Worm (Caenorhabditis elegans) whole organism, dauer: ENCODE measurements around the gene clc-22.

Source experiments
- unc-62 ChIP-seq: sonication (generic microtip); optimal IDR thresholded peaks from 2 replicates; lab custom pipeline; 2017; ENCODE audit warnings: missing biosample characterization, missing genetic modification reagents, missing genetic modification characterization

Gene clc-22

DNA sequence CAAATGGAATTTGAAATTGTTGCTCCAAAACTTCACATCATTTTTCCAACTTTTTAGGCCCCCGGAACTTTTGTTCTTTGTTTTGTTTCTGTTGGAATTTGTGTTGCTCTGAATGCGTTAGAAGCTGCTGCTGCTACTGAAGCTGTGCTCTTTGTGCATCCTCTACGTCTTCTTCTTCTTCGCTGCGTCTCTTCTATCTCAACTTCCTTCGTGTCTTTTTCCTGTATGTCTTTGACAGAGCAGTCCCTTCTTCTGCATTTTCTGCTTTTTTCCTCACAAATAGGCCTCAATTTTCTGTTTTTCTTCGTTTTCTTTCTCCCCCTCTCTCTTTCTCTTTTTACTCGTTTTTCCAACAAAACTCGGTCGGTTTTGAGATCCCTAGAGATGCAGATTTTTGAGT is 34.6 kb downstream of the clc-22 start:
- TF ChIP-seq unc-62, result no peak

DNA sequence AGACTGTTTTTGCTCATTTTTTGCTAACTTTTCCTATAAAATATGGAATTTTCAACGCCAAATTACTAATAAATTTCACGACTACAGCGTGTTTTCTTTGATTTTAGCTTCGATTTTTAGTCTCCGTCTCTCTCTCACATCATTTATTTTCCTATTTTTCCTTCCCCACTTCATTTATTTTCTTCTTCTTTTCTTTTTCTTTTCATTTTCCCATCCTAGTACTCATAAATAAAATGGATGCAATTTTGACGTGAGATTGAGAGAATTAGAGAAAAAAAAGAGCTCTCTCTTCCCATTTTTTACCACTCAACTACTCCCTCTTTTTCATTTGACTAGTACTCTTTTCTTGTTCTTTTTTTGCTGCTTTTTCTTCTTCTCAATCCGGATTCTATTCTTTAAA is 35.6 kb downstream of the clc-22 start:
- no peak for TF ChIP-seq unc-62

DNA sequence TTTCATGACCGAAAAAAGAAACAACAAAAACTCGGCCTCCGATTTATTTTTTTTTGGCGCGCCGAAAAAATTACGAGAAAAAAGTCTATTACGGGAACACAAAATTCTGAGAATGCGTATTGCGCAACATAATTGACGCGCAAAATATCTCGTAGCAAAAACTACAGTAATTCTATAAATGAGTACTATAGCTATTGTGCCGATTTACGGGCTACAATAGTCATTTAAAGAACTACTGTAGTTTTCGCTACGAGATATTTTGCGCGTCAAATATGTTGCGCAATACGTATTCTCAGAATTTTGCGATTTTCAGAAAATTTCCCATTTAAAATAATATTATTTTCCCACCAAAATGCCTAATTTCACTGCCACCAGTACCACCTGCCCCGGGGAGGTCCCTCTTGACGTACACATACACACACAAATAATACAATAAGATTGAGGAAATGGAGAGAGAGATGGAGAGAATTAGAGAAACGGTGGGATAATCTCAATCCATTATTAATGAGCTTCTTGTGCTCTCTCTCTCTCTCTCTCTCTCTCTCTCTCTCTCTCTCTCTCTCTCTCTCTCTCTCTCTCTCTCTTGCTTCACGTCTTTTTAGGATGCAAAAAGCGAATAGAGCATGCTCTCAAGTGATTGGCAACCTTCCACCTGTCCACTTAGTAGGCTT is 36.3 kb downstream of the clc-22 start:
- TF ChIP-seq unc-62, result no peak

DNA sequence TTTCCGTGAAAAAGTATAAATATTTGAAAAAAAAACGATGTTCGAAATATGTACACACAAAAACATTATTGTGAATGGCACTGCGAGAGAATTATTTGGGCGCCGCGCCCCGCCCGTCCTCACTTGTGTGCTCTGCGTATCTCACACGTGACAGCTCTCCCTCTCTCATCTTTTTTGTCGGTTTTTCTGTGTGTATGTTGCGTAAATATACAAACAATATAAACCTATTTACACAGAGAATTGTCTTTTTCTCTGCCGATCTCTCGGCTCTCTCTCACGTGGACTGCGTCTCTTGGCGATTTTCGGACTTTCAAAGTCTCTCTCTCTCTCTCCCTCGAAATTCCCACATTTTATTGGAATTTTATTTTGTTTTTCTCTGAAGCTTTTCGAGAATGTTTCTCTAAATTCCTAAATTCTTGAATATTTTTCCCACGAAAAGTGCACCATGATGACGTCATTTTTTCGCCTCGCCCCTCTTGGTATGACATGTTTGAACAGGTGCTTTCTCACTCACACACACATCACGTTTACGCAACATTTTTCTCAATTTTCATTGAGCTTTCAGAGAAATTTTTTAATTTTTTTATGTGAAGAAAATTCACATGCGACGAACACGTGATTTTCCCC is 37.1 kb downstream of the clc-22 start:
- TF ChIP-seq unc-62, result no peak

DNA sequence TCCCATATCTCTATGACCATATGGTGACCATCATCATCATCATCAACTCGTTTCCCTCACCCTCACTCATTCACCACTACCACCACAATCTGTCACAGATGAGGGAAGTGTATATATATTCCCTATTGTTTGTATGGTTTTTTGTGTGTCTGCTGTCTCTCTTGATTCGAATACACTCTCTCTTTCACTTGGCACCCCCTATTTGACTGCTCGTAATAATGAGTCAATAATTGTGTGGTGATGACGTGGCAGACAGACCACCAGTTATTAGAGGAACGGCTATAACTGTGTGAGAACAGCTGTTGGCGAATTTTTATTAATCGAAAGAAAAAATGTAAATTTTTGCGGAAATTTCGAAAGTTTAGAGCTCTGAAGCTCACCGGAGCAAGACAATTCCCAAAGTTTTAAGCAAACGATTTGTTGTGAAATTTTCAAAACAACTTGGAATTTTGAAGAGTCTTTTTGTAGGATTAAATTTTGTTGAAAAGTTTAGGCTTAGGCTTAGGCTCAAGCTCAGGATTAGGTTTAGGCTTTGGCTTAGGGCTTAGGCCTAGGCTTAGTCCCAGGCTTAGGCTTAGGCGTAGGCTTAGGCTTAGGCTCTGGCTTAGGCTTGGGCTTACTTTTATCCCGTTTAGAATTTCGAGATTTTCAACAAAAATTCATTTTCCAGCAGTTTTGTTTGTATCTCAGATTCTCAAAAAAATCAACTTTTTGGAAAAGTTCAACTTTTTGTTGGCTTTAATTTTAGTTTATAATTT is 38.2 kb downstream of the clc-22 start:
- no peak for TF ChIP-seq unc-62

DNA sequence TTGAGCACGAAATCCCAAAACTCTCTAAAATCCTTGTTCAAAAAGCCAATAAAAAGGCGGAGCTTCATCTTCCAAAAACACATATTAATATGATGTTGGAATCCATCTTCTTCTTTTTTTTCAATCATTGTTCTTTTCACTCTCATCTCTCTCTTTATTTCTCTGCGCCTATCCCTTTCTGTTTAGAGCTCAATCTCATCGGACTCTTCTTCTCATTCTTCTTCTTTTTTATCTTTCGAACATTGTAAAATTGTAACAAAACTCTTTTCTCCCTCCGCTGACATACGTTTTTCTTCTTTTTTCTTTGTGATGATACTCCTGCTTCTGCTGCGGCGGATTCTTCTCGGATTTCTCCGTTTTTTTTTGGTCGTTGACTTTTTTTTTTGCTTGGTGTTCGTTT is 39.1 kb downstream of the clc-22 start:
- no peak for TF ChIP-seq unc-62

DNA sequence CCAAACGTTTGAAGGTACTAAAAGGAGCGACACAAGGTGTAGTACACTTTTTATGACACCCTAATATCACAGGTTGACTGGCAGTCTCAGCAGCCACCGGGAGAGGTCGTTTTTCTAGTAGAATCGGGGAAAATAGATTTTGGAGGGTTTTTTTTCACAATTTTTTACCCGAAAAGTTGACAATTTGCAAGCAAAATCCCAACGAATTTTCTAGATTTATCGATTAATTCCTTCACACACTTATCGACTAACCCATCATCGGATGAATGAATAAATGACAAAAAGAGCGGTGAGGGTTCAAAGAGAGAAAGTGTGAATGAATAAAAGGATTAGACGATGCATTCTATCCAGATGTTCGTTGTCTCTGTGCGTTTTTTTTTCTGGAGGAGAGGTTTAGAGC is 39.9 kb downstream of the clc-22 start:
- TF ChIP-seq unc-62, result no peak

DNA sequence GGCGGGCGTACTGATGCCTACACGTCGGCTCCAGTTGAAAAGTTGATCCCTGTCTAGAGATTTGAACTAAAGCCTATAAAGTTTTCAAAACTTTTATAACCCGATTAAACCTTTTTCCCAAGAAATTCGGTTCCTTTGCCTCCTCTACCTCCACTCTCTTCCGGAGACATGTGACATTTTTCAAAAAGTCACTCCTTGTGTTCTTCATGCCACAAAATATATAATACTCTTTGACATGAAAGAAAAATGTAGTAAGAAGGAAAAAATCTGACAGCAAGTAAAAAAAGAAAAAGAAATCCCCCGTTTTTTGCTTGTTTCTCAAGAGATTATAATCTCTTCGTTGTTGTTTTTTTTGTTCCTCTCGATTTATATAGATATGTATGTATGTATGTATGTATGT is 41.0 kb downstream of the clc-22 start:
- no peak for TF ChIP-seq unc-62

DNA sequence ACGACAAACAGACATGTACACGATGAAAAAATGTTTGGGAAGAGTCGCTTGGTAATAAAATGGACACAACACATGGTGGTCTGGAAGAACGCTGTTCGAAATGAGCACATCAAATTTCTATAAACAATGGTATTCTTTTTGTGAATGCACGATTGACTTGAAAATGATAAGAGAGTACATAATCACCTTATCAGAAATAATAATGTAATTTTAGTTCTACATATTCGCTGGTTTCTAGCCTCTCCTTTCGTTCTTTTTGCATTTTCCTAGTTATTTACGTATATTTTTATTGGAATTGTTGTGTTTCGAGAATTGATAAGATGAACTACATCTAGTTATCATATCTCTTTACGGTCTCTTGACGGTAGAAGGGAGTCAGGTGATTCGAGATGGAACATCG is 41.9 kb downstream of the clc-22 start:
- TF ChIP-seq unc-62, result no peak

DNA sequence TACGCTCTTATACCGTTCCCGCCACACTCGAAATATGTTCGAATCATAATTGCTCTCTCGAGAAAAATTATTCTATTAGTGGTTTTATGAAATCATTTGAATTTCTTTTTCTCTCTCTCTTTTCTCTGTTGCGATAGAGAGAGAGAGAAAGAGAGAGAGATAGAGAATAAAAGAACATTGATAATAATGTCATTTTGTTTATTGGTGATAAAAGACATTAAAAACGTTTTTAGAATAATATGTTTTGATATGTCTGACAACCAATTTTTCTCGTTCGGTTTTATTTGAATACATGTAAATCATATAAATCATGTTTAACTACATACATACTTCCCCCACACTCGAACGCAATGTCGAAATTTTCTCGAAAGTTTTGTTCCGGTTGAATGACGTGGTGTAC is 42.9 kb downstream of the clc-22 start:
- no peak for TF ChIP-seq unc-62

DNA sequence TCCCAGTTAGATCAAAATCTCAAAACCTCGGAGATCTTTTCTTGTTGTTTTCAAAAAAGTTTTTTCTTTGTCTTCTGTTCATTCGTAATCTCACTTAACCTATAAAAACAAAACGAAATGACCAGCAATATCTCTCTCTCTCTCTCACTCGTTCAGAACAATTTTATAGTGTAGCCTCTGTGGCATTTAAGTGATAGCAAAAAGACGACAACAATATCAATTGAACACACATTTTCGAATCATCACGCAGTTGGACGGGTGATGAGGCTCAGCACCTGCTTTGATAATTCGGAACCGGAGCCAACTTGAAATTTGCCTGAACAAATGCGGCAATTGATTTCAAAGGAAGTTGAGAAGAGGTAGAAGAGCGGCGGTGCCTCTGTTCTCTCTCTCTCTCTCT is 43.5 kb downstream of the clc-22 start:
- TF ChIP-seq unc-62, result no peak

DNA sequence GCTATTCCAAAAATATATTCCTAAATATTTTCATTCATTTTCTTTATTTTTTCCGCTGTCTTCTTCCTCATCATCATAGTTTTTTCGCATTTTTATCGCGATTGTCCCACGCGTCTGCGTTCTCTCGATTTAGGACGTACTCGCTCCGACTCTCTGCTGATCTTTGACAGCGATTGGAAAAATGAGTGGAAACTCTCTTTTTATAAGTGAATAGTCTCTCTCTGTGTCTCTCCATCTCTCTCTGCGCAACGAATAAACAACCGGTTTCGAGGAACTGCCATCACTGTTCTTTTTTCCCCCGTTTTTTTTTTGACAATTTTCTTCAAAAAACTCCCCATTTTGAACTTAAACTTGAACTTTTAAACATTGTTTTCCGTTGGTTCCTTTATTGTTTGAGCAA is 44.5 kb downstream of the clc-22 start:
- TF ChIP-seq unc-62, result no peak

DNA sequence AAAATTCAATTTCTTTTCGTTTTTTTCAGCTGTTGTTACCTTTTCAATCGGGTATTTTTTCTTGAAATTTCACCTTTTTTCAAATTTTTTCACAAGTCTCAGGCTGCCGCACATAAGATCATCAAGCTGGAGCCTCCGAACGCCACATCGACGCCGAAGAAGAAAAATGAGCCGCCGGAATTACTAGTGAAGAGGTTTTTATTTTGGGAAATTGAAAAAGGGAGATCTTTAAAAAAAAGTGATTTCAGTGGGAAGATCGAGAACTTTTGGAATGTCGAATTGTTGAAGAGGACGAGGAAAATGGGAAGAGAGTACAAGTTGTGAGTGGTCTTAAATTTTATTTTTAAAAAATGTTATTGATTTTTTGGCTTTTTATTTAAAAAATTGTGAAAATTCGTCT is 45.8 kb downstream of the clc-22 start, which contains the start of gene sea-2:
Gene sea-2, plus strand, starts transcription at position 301 of the 400 bp plus-strand sequence.
- no peak for TF ChIP-seq unc-62

DNA sequence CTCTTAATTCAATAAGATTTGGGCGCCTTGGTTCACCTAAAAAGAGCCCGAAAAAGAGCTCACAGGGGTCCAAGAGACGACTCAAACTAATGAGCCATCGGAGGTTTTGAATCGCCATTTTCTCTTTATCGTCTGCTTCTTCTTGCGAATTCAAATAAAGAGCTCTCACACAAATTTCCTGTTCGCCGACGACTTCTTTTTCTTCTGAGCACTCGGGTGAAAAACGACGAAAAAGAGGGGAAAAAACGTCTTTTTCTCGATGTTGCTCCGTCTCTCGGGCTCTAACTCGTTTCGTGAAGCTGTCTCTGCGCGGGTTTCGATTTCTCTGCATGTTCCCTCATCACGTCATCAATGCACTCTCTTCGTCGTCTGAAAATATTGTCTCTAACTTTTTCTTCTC is 47.4 kb downstream of the clc-22 start:
- no peak for TF ChIP-seq unc-62

DNA sequence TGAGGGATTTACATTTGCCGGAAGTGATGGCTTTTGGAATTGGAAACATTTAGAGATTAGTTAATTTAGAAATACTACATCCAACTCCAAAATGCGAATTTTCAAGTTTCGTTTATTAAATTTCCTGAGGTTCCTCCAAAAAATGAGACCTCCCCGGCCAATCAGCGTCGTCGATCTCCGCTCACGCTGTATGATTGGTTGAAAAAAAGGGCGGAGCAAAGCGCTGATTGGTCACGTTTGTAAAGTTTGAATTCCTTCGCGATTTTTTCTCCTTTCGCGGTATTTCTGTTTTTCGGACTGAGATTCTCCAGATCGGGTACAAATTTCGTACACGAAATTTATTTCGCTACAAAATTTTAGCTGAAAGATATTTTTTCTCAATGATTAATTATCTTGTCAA is 48.5 kb downstream of the clc-22 start:
- TF ChIP-seq unc-62, result no peak
